Worm (Caenorhabditis elegans): ENCODE results near the gene nhr-31.

DNA sequence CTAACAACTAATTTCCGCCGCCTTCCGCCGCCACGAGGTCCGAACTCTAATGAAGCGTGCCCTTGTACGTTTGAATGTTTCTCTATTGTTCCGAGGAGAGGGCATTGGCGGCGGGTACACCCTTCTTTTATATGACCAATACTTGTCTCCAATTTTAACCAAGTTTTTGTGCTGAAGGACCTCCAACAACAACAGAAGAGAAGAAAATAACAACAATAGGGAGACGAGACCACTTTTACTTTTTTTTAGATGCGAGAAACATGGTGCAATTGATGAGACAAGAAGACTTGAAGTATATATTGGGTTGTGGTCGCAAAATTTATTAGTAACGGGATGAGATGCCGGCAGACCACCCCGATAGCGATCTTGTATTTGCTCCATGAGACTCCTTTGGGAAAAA is 41.6 kb upstream of the nhr-31 start:
- TF ChIP-seq B0261.1 (tag; optimal IDR thresholded peaks at IDR 0.05) = no peak
- TF ChIP-seq rpc-1 (optimal IDR thresholded peaks at IDR 0.05) = no peak
- no peak for TF ChIP-seq rpc-1 (tag; optimal IDR thresholded peaks at IDR 0.05)
- no peak for TF ChIP-seq him-1 (tag; optimal IDR thresholded peaks at IDR 0.05)
- no peak for TF ChIP-seq unc-62 (GFP tag; optimal IDR thresholded peaks at IDR 0.05)
- no peak for TF ChIP-seq athp-1 (tag; optimal IDR thresholded peaks at IDR 0.05)
- TF ChIP-seq F57C9.4 (tag; optimal IDR thresholded peaks at IDR 0.05) = no peak
- no peak for TF ChIP-seq ama-1 (optimal IDR thresholded peaks at IDR 0.05)
- TF ChIP-seq ama-1 (GFP tag; optimal IDR thresholded peaks at IDR 0.05) = no peak
- TF ChIP-seq efl-1 (GFP tag; optimal IDR thresholded peaks at IDR 0.05) = no peak
- TF ChIP-seq ets-4 (GFP tag; optimal IDR thresholded peaks at IDR 0.05) = no peak

All from whole organism, young adult.